Worm (Caenorhabditis elegans) whole organism, L1 larva: Measurements from ENCODE around the gene sqd-1.

ENCODE experiments used
- fkh-10 ChIP-seq: sonication (generic microtip); optimal IDR thresholded peaks from 2 replicates; lab custom pipeline; 2017; ENCODE audit warnings: missing biosample characterization, missing genetic modification reagents, missing genetic modification characterization
- mef-2 ChIP-seq: fragments of 150-350 bp; optimal IDR thresholded peaks from 2 replicates; lab custom pipeline; 2014; ENCODE audit warnings: missing biosample characterization, missing genetic modification characterization
- sptf-1 ChIP-seq: fragments of 150-350 bp; optimal IDR thresholded peaks from 2 replicates; lab custom pipeline; 2014; ENCODE audit warnings: missing biosample characterization, missing genetic modification characterization
- swsn-7 ChIP-seq: sonication (generic microtip); optimal IDR thresholded peaks from 2 replicates; lab custom pipeline; 2016; ENCODE audit warnings: missing genetic modification characterization, missing compliant biosample characterization
- tlp-1 ChIP-seq: fragments of 150-350 bp; optimal IDR thresholded peaks from 2 replicates; lab custom pipeline; 2014; ENCODE audit warnings: missing biosample characterization, missing genetic modification characterization
- xbp-1 ChIP-seq: sonication (generic microtip); optimal IDR thresholded peaks from 2 replicates; lab custom pipeline; 2016; ENCODE audit warnings: missing genetic modification characterization, missing compliant biosample characterization
- ztf-11 ChIP-seq, 2 experiments: sonication (generic microtip); optimal IDR thresholded peaks; 2 replicates each; lab custom pipeline; 2016 to 2017; ENCODE audit warnings: missing genetic modification characterization in 2 of 2, missing biosample characterization in 1 of 2, missing compliant biosample characterization in 1 of 2

- TF ChIP-seq xbp-1 (tag; lab: Kevin White, UChicago) (no peak), mef-2 (tag; lab: Kevin White, UChicago) (no peak), ztf-11 (tag; optimal IDR thresholded peaks at IDR 0.05; lab: Kevin White, UChicago) (no peak), swsn-7 (no peak), fkh-10 (GFP tag; lab: Kevin White, UChicago) (no peak), sptf-1 (tag; lab: Kevin White, UChicago) (no peak), tlp-1 (tag; lab: Kevin White, UChicago) (no peak)
Observed at ce11 chrIV:6333915-6334314, 9.9 kb downstream of the sqd-1 start, which contains the start of gene blos-2.
